Fruit fly (Drosophila melanogaster) whole organism, embryonic: ENCODE results near the gene CG3014.

Experiments
- Antp ChIP-seq: fragments of 200-800 bp; sonication (Bioruptor generic); optimal IDR thresholded peaks from 3 replicates; lab custom pipeline; 2016; ENCODE audit warnings: missing biosample characterization, missing genetic modification characterization
- Atf3 ChIP-seq: fragments of 200-800 bp; sonication (Bioruptor generic); optimal IDR thresholded peaks from 3 replicates; lab custom pipeline; 2016; ENCODE audit warnings: missing biosample characterization, missing genetic modification characterization
- CG11085 ChIP-seq: fragments of 200-800 bp; sonication (Bioruptor generic); IDR thresholded peaks from 2 replicates; pipeline ENCODE4 v1.3.6; 2022; ENCODE audit warnings: missing biosample characterization, missing genetic modification characterization
- CG11398 ChIP-seq: fragments of 200-800 bp; sonication (Bioruptor generic); optimal IDR thresholded peaks from 2 replicates; lab custom pipeline; 2016; ENCODE audit warnings: missing biosample characterization, missing genetic modification characterization
- CG12219 ChIP-seq: fragments of 200-800 bp; sonication (Bioruptor generic); optimal IDR thresholded peaks from 3 replicates; lab custom pipeline; 2018; ENCODE audit warnings: missing biosample characterization, mild to moderate bottlenecking, missing genetic modification characterization
- CG12236 ChIP-seq: fragments of 200-800 bp; sonication (Bioruptor generic); optimal IDR thresholded peaks from 2 replicates; lab custom pipeline; 2016; ENCODE audit warnings: missing biosample characterization, missing genetic modification characterization
- CG12769 ChIP-seq: fragments of 200-800 bp; sonication (Bioruptor generic); optimal IDR thresholded peaks from 2 replicates; lab custom pipeline; 2019; ENCODE audit warnings: missing biosample characterization, mild to moderate bottlenecking, missing genetic modification characterization, moderate library complexity
- CG14014 ChIP-seq: fragments of 200-800 bp; sonication (Bioruptor generic); IDR thresholded peaks from 2 replicates; pipeline ENCODE4 v1.3.6; 2022; ENCODE audit warnings: missing biosample characterization, missing genetic modification characterization
- CG15011 ChIP-seq: fragments of 200-800 bp; sonication (Bioruptor generic); optimal IDR thresholded peaks from 3 replicates; lab custom pipeline; 2018; ENCODE audit warnings: missing biosample characterization, mild to moderate bottlenecking, missing genetic modification characterization
- CG17829 ChIP-seq: fragments of 200-800 bp; optimal IDR thresholded peaks from 2 replicates; lab custom pipeline; 2019; ENCODE audit warnings: missing biosample characterization, mild to moderate bottlenecking, missing genetic modification characterization, moderate library complexity
- CG1832 ChIP-seq: fragments of 200-800 bp; sonication (Bioruptor generic); optimal IDR thresholded peaks from 2 replicates; lab custom pipeline; 2017; ENCODE audit warnings: missing biosample characterization, mild to moderate bottlenecking, missing genetic modification characterization, inconsistent platforms
- CG18599 ChIP-seq: fragments of 200-800 bp; sonication (Bioruptor generic); optimal IDR thresholded peaks from 3 replicates; lab custom pipeline; 2017; ENCODE audit warnings: missing biosample characterization, missing genetic modification characterization, mild to moderate bottlenecking, moderate library complexity, missing genetic modification reagents
- CG34376 ChIP-seq: fragments of 200-800 bp; sonication (Bioruptor generic); optimal IDR thresholded peaks from 2 replicates; lab custom pipeline; 2018; ENCODE audit warnings: missing biosample characterization, mild to moderate bottlenecking, missing genetic modification characterization
- CG6689 ChIP-seq: fragments of 200-800 bp; sonication (Bioruptor generic); IDR thresholded peaks from 2 replicates; pipeline ENCODE4 v1.3.6; 2022; ENCODE audit warnings: missing biosample characterization, missing genetic modification characterization
- CG8290 ChIP-seq, 3 experiments: fragments of 200-800 bp; sonication (Bioruptor generic); optimal IDR thresholded peaks; 2 replicates each; lab custom pipeline; 2016 to 2019; ENCODE audit warnings: missing biosample characterization in 3 of 3, missing genetic modification characterization in 3 of 3, mild to moderate bottlenecking in 2 of 3, moderate library complexity in 1 of 3
- CG8478 ChIP-seq: fragments of >200 bp; optimal IDR thresholded peaks from 2 replicates; lab custom pipeline; 2018
- CHES-1-like ChIP-seq: fragments of 200-800 bp; sonication (Bioruptor generic); optimal IDR thresholded peaks from 2 replicates; lab custom pipeline; 2016; ENCODE audit warnings: missing biosample characterization, missing genetic modification characterization
- Deaf1 ChIP-seq: fragments of 200-800 bp; optimal IDR thresholded peaks from 3 replicates; lab custom pipeline; 2019; ENCODE audit warnings: missing biosample characterization, mild to moderate bottlenecking, missing genetic modification characterization, moderate library complexity
- Dfd ChIP-seq, 2 experiments: fragments of >200 bp; optimal IDR thresholded peaks; 2 replicates each; lab custom pipeline; 2017; ENCODE audit warnings: missing biosample characterization in 2 of 2, missing genetic modification characterization in 2 of 2
- Dref ChIP-seq: fragments of 200-800 bp; sonication (Bioruptor generic); IDR thresholded peaks from 2 replicates; pipeline ENCODE4 v1.3.6; 2022; ENCODE audit warnings: missing biosample characterization, missing genetic modification characterization
- GATAe ChIP-seq: fragments of 200-800 bp; sonication (Bioruptor generic); conservative IDR thresholded peaks from 2 replicates; pipeline ENCODE4 v1.3.6; 2022; ENCODE audit warnings: missing biosample characterization, missing genetic modification characterization
- Hand ChIP-seq: fragments of 200-800 bp; sonication (Bioruptor generic); optimal IDR thresholded peaks from 2 replicates; lab custom pipeline; 2017; ENCODE audit warnings: mild to moderate bottlenecking, missing biosample characterization, missing genetic modification reagents, missing genetic modification characterization
- Jarid2 ChIP-seq: fragments of 200-800 bp; sonication (Bioruptor generic); optimal IDR thresholded peaks from 3 replicates; lab custom pipeline; 2017; ENCODE audit warnings: mild to moderate bottlenecking, missing biosample characterization, missing genetic modification reagents, missing genetic modification characterization
- Lhr ChIP-seq: fragments of 200-800 bp; sonication (Bioruptor generic); optimal IDR thresholded peaks from 3 replicates; lab custom pipeline; 2017; ENCODE audit warnings: mild to moderate bottlenecking, missing biosample characterization, missing genetic modification reagents, missing genetic modification characterization
- Meics ChIP-seq: fragments of 200-800 bp; sonication (Bioruptor generic); optimal IDR thresholded peaks from 2 replicates; lab custom pipeline; 2017; ENCODE audit warnings: missing biosample characterization, mild to moderate bottlenecking, missing genetic modification characterization
- Nf-YA ChIP-seq: fragments of 200-800 bp; sonication (Bioruptor generic); IDR thresholded peaks from 2 replicates; pipeline ENCODE4 v1.3.6; 2022; ENCODE audit warnings: missing biosample characterization, missing genetic modification characterization
- Rfx ChIP-seq: fragments of 200-800 bp; sonication (Bioruptor generic); IDR thresholded peaks from 2 replicates; pipeline ENCODE4 v1.3.6; 2022; ENCODE audit warnings: missing biosample characterization, missing genetic modification characterization
- Sin3A ChIP-seq: fragments of >200 bp; optimal IDR thresholded peaks from 2 replicates; lab custom pipeline; 2018
- Stat92E ChIP-seq, 3 experiments: fragments of >200 bp in 2 of 3; fragments of 200-800 bp in 1 of 3; sonication (Bioruptor generic) in 1 of 3; optimal IDR thresholded peaks; 2 replicates each; lab custom pipeline; 2017 to 2019; ENCODE audit warnings: missing biosample characterization in 3 of 3, missing genetic modification characterization in 3 of 3, mild to moderate bottlenecking in 1 of 3, moderate library complexity in 1 of 3
- ab ChIP-seq: fragments of 200-800 bp; sonication (Bioruptor generic); optimal IDR thresholded peaks from 2 replicates; lab custom pipeline; 2016; ENCODE audit warnings: missing biosample characterization, missing genetic modification characterization
- aop ChIP-seq: fragments of 200-800 bp; sonication (Bioruptor generic); IDR thresholded peaks from 2 replicates; pipeline ENCODE4 v1.3.6; 2022; ENCODE audit warnings: missing biosample characterization, missing genetic modification characterization
- bowl ChIP-seq: fragments of 200-800 bp; sonication (Bioruptor generic); IDR thresholded peaks from 2 replicates; pipeline ENCODE4 v1.3.6; 2022; ENCODE audit warnings: missing biosample characterization, missing genetic modification characterization
- chinmo ChIP-seq: fragments of 200-800 bp; sonication (Bioruptor generic); IDR thresholded peaks from 4 replicates; pipeline ENCODE4 v1.3.6; 2022; ENCODE audit warnings: missing biosample characterization, missing genetic modification characterization; ENCODE audit not compliant: partially characterized antibody
- dimm ChIP-seq: fragments of 200-800 bp; sonication (Bioruptor generic); IDR thresholded peaks from 2 replicates; pipeline ENCODE4 v1.3.6; 2022; ENCODE audit warnings: missing biosample characterization, missing genetic modification characterization
- eve ChIP-seq, 2 experiments: fragments of >200 bp; optimal IDR thresholded peaks; 2 replicates each; lab custom pipeline; 2017; ENCODE audit warnings: missing biosample characterization in 2 of 2, missing genetic modification characterization in 2 of 2
- exex ChIP-seq: fragments of 200-800 bp; sonication (Bioruptor generic); optimal IDR thresholded peaks from 4 replicates; lab custom pipeline; 2018; ENCODE audit warnings: missing biosample characterization, mild to moderate bottlenecking, missing genetic modification characterization, moderate library complexity
- gcm ChIP-seq: fragments of 200-800 bp; sonication (Bioruptor generic); optimal IDR thresholded peaks from 2 replicates; lab custom pipeline; 2019; ENCODE audit warnings: missing biosample characterization, mild to moderate bottlenecking, missing genetic modification characterization, moderate library complexity
- grau ChIP-seq: fragments of 200-800 bp; optimal IDR thresholded peaks from 3 replicates; lab custom pipeline; 2019; ENCODE audit warnings: missing biosample characterization, mild to moderate bottlenecking, missing genetic modification characterization, moderate library complexity
- grn ChIP-seq: fragments of 200-800 bp; sonication (Bioruptor generic); optimal IDR thresholded peaks from 3 replicates; lab custom pipeline; 2017; ENCODE audit warnings: missing biosample characterization, missing genetic modification characterization
- lab ChIP-seq: fragments of 200-800 bp; sonication (Bioruptor generic); optimal IDR thresholded peaks from 3 replicates; lab custom pipeline; 2017; ENCODE audit warnings: missing biosample characterization, missing genetic modification characterization, mild to moderate bottlenecking, moderate library complexity, missing genetic modification reagents
- lov ChIP-seq, 2 experiments: fragments of 200-800 bp in 1 of 2; fragments of >200 bp in 1 of 2; sonication (Bioruptor generic) in 1 of 2; IDR thresholded peaks in 1 of 2; optimal IDR thresholded peaks in 1 of 2; 2 replicates in 1 of 2; 3 replicates in 1 of 2; pipeline versions ENCODE4 v1.3.6 to Lab custom; 2017 to 2022; ENCODE audit warnings: missing biosample characterization in 1 of 2, missing genetic modification characterization in 1 of 2
- pan ChIP-seq, 4 experiments: fragments of >200 bp in 3 of 4; fragments of 200-800 bp in 1 of 4; sonication (Bioruptor generic) in 1 of 4; optimal IDR thresholded peaks in 3 of 4; IDR thresholded peaks in 1 of 4; 2 replicates each; pipeline versions ENCODE4 v1.3.6 to Lab custom; 2017 to 2022; ENCODE audit warnings: missing biosample characterization in 2 of 4, missing genetic modification characterization in 2 of 4, mixed read lengths in 1 of 4
- phol ChIP-seq: fragments of 200-800 bp; sonication (Bioruptor generic); optimal IDR thresholded peaks from 3 replicates; lab custom pipeline; 2018; ENCODE audit warnings: missing biosample characterization, mild to moderate bottlenecking, missing genetic modification characterization, moderate library complexity
- ranshi ChIP-seq: fragments of 200-800 bp; sonication (Bioruptor generic); IDR thresholded peaks from 2 replicates; pipeline ENCODE4 v1.3.6; 2022; ENCODE audit warnings: missing biosample characterization, missing genetic modification characterization
- ro ChIP-seq: fragments of 200-800 bp; sonication (Bioruptor generic); IDR thresholded peaks from 2 replicates; pipeline ENCODE4 v1.3.6; 2022; ENCODE audit warnings: missing biosample characterization, missing genetic modification characterization
- seq ChIP-seq: fragments of 200-800 bp; sonication (Bioruptor generic); IDR thresholded peaks from 2 replicates; pipeline ENCODE4 v1.3.6; 2022; ENCODE audit warnings: missing biosample characterization, missing genetic modification characterization
- so ChIP-seq: fragments of 200-800 bp; sonication (Bioruptor generic); IDR thresholded peaks from 3 replicates; pipeline ENCODE4 v1.3.6; 2022; ENCODE audit warnings: missing biosample characterization, missing genetic modification characterization
- sob ChIP-seq: fragments of 200-800 bp; sonication (Bioruptor generic); IDR thresholded peaks from 2 replicates; pipeline ENCODE4 v1.3.6; 2022; ENCODE audit warnings: missing biosample characterization, missing genetic modification characterization
- sug ChIP-seq: fragments of 200-800 bp; optimal IDR thresholded peaks from 2 replicates; lab custom pipeline; 2019; ENCODE audit warnings: missing biosample characterization, mild to moderate bottlenecking, missing genetic modification characterization, moderate library complexity
- twi ChIP-seq: fragments of 200-800 bp; optimal IDR thresholded peaks from 2 replicates; lab custom pipeline; 2019; ENCODE audit warnings: missing biosample characterization, mild to moderate bottlenecking, missing genetic modification characterization, moderate library complexity

Gene CG3014

dm6 chr3R:7790583-7791034 is 12.0 kb downstream of the CG3014 start, which contains the start of gene CG10086:
TSS of gene CG10086 (plus strand) at chr3R:7790633.
- TF ChIP-seq CG12236, result no peak
- no peak for TF ChIP-seq CG14014
- TF ChIP-seq GATAe (GFP tag; lab: Robert Waterston, UW), result peak; percentile 79
- peak; percentile 16; the same call in 1 of the 2 replicates for TF ChIP-seq CG11085
- no peak for TF ChIP-seq aop (GFP tag; lab: Robert Waterston, UW)
- TF ChIP-seq CG12219 (GFP tag; lab: Kevin White, UChicago), result no peak
- no peak for TF ChIP-seq CHES-1-like
- TF ChIP-seq sug, result peak; percentile 94
- TF ChIP-seq eve (GFP tag; optimal IDR thresholded peaks at IDR 0.05; lab: Kevin White, UChicago), result no peak
- TF ChIP-seq chinmo (GFP tag; lab: Robert Waterston, UW), result 0 out of 4 replicates have a peak, but pooled peaks have one; percentile 14
- no peak for TF ChIP-seq ab (GFP tag; lab: Kevin White, UChicago)
- no peak for TF ChIP-seq gcm (GFP tag; lab: Kevin White, UChicago)
- no peak for TF ChIP-seq dimm (GFP tag; lab: Robert Waterston, UW)
- TF ChIP-seq exex (tag; lab: Kevin White, UChicago), result peak; percentile 99
- peak; percentile 38 for TF ChIP-seq lab
- TF ChIP-seq sob (GFP tag; lab: Robert Waterston, UW), result no peak
- no peak for TF ChIP-seq ro
- 0 out of 2 replicates have a peak, but pooled peaks have one; percentile 4 for TF ChIP-seq CG6689 (GFP tag; lab: Robert Waterston, UW)
- peak; percentile 74 for TF ChIP-seq grn (GFP tag; lab: Kevin White, UChicago)
- TF ChIP-seq CG34376 (GFP tag; lab: Kevin White, UChicago), result peak; percentile 86
- no peak for TF ChIP-seq CG1832 (GFP tag; lab: Kevin White, UChicago)
- TF ChIP-seq CG15011 (GFP tag; lab: Kevin White, UChicago), result no peak
- no peak for TF ChIP-seq pan (optimal IDR thresholded peaks at IDR 0.05; lab: Kevin White, UChicago)
- no peak for TF ChIP-seq pan (GFP tag; optimal IDR thresholded peaks at IDR 0.05 in 1 of 2, IDR thresholded peaks at IDR 0.05 in 1 of 2)
- peak; percentile 30 for TF ChIP-seq CG12769 (tag; lab: Kevin White, UChicago)
- TF ChIP-seq Dref (GFP tag; lab: Robert Waterston, UW), result no peak
- no peak for TF ChIP-seq ranshi (GFP tag; lab: Robert Waterston, UW)
- peak; percentile 34 for TF ChIP-seq CG18599 (GFP tag; lab: Kevin White, UChicago)
- TF ChIP-seq so (GFP tag; lab: Robert Waterston, UW), result 0 out of 3 replicates have a peak, but pooled peaks have one; percentile 19
- TF ChIP-seq Atf3 (GFP tag; lab: Kevin White, UChicago), result no peak
- TF ChIP-seq Nf-YA (GFP tag; lab: Robert Waterston, UW), result no peak
- TF ChIP-seq Sin3A (lab: Kevin White, UChicago), result no peak
- TF ChIP-seq phol (tag; lab: Kevin White, UChicago), result no peak
- no peak for TF ChIP-seq grau (tag; lab: Kevin White, UChicago)
- no peak for TF ChIP-seq lov (optimal IDR thresholded peaks at IDR 0.05; lab: Kevin White, UChicago)
- no peak for TF ChIP-seq lov (GFP tag; IDR thresholded peaks at IDR 0.05; lab: Robert Waterston, UW)
- TF ChIP-seq seq (GFP tag; lab: Robert Waterston, UW), result no peak
- TF ChIP-seq Jarid2 (GFP tag; lab: Kevin White, UChicago), result peak; percentile 1
- no peak for TF ChIP-seq twi
- no peak for TF ChIP-seq Antp (GFP tag; lab: Kevin White, UChicago)
- TF ChIP-seq Lhr (GFP tag; lab: Kevin White, UChicago), result no peak
- TF ChIP-seq CG8478 (lab: Kevin White, UChicago), result no peak
- peak; percentile 37 for TF ChIP-seq Deaf1 (tag; lab: Kevin White, UChicago)
- TF ChIP-seq CG8290 (GFP tag; optimal IDR thresholded peaks at IDR 0.05; lab: Kevin White, UChicago), result no peak
- TF ChIP-seq CG8290 (tag; optimal IDR thresholded peaks at IDR 0.05; lab: Kevin White, UChicago), result peak in 1 of 2 experiments; percentile 1
- no peak for TF ChIP-seq Hand (GFP tag; lab: Kevin White, UChicago)
- no peak for TF ChIP-seq Dfd (GFP tag; optimal IDR thresholded peaks at IDR 0.05; lab: Kevin White, UChicago)
- TF ChIP-seq Stat92E (GFP tag; optimal IDR thresholded peaks at IDR 0.05; lab: Kevin White, UChicago), result no peak
- TF ChIP-seq CG11398 (GFP tag; lab: Kevin White, UChicago), result no peak
- no peak for TF ChIP-seq Meics (GFP tag; lab: Kevin White, UChicago)
- TF ChIP-seq bowl (GFP tag; lab: Robert Waterston, UW), result no peak
- TF ChIP-seq Rfx (GFP tag; lab: Robert Waterston, UW), result no peak
- TF ChIP-seq CG17829 (tag; lab: Kevin White, UChicago), result no peak
